Fruit fly (Drosophila melanogaster) whole organism, wandering third instar larva: ENCODE measurements around the gene CG5214.
A peak's percentile ranks its signal among the peaks of the same experiment; 100 is the strongest.

Experiments
- Abd-B ChIP-seq: fragments of >200 bp; optimal IDR thresholded peaks from 2 replicates; lab custom pipeline; 2017; ENCODE audit warnings: missing biosample characterization, missing genetic modification characterization
- CG32264 ChIP-seq: fragments of 200-800 bp; sonication (Bioruptor generic); optimal IDR thresholded peaks from 2 replicates; lab custom pipeline; 2016; ENCODE audit warnings: missing biosample characterization, missing genetic modification characterization
- CrebA ChIP-seq: fragments of 200-800 bp; sonication (Bioruptor generic); optimal IDR thresholded peaks from 2 replicates; lab custom pipeline; 2016; ENCODE audit warnings: missing biosample characterization, mild to moderate bottlenecking, missing genetic modification characterization, borderline replicate concordance
- Dfd ChIP-seq: fragments of >200 bp; optimal IDR thresholded peaks from 2 replicates; lab custom pipeline; 2017; ENCODE audit warnings: missing biosample characterization, missing genetic modification characterization
- Dif ChIP-seq: fragments of 200-275, 200-300 bp; sonication (Bioruptor generic); optimal IDR thresholded peaks from 2 replicates; lab custom pipeline; 2018; ENCODE audit warnings: missing biosample characterization, missing genetic modification characterization; ENCODE audit not compliant: partially characterized antibody
- HLH106 ChIP-seq: fragments of 200-800 bp; optimal IDR thresholded peaks from 3 replicates; lab custom pipeline; 2019; ENCODE audit warnings: missing biosample characterization, mild to moderate bottlenecking, missing genetic modification characterization, moderate library complexity
- Hnf4 ChIP-seq: fragments of 200-800 bp; sonication (Bioruptor generic); optimal IDR thresholded peaks from 2 replicates; lab custom pipeline; 2016; ENCODE audit warnings: missing biosample characterization, mild to moderate bottlenecking, missing genetic modification characterization
- Hr83 ChIP-seq: fragments of 200-300 bp; sonication (Bioruptor generic); optimal IDR thresholded peaks from 2 replicates; lab custom pipeline; 2016; ENCODE audit warnings: missing biosample characterization, mild to moderate bottlenecking, missing genetic modification characterization, moderate library complexity; ENCODE audit not compliant: poor library complexity, severe bottlenecking
- Jra ChIP-seq: sonication (Bioruptor generic); optimal IDR thresholded peaks from 2 replicates; lab custom pipeline; 2016; ENCODE audit warnings: missing biosample characterization, missing genetic modification characterization
- Myc ChIP-seq: fragments of >200 bp; optimal IDR thresholded peaks from 2 replicates; lab custom pipeline; 2017
- N ChIP-seq: fragments of >200 bp; optimal IDR thresholded peaks from 2 replicates; lab custom pipeline; 2018; ENCODE audit warnings: missing biosample characterization, missing external identifiers, missing genetic modification characterization
- OdsH ChIP-seq: fragments of 200-800 bp; sonication (Bioruptor generic); optimal IDR thresholded peaks from 2 replicates; lab custom pipeline; 2016; ENCODE audit warnings: missing biosample characterization, mild to moderate bottlenecking, missing genetic modification characterization
- Rel ChIP-seq, 2 experiments: fragments of 200-800 bp; sonication (Bioruptor generic) in 1 of 2; optimal IDR thresholded peaks; 2 replicates in 1 of 2; 3 replicates in 1 of 2; lab custom pipeline; 2016 to 2019; ENCODE audit warnings: mild to moderate bottlenecking in 2 of 2, missing biosample characterization in 2 of 2, missing genetic modification characterization in 2 of 2, moderate library complexity in 1 of 2
- Vsx2 ChIP-seq: fragments of 200-300, 225-300 bp; sonication (Bioruptor generic); optimal IDR thresholded peaks from 2 replicates; lab custom pipeline; 2018; ENCODE audit warnings: missing biosample characterization, missing genetic modification characterization; ENCODE audit not compliant: partially characterized antibody
- br ChIP-seq: fragments of 200-800 bp; sonication (Bioruptor generic); optimal IDR thresholded peaks from 2 replicates; lab custom pipeline; 2016; ENCODE audit warnings: missing biosample characterization, missing genetic modification characterization
- brk ChIP-seq: fragments of 200-800 bp; sonication (Bioruptor generic); optimal IDR thresholded peaks from 2 replicates; lab custom pipeline; 2016; ENCODE audit warnings: missing biosample characterization, mild to moderate bottlenecking, missing genetic modification characterization
- dl ChIP-seq, 2 experiments: fragments of 175-275, 200-275 bp in 1 of 2; fragments of 200-275 bp in 1 of 2; sonication (Bioruptor generic); optimal IDR thresholded peaks; lab custom pipeline; 2018; ENCODE audit warnings: mild to moderate bottlenecking in 2 of 2, missing biosample characterization in 2 of 2, missing genetic modification characterization in 2 of 2, moderate library complexity in 2 of 2; ENCODE audit not compliant: partially characterized antibody in 2 of 2, insufficient read depth in 1 of 2
- ey ChIP-seq: fragments of 200-800 bp; sonication (Bioruptor generic); optimal IDR thresholded peaks from 2 replicates; lab custom pipeline; 2016; ENCODE audit warnings: missing biosample characterization, missing genetic modification characterization
- foxo ChIP-seq, 2 experiments: fragments of 200-800 bp; sonication (Bioruptor generic); optimal IDR thresholded peaks; 2 replicates in 1 of 2; 3 replicates in 1 of 2; lab custom pipeline; 2016 to 2017; ENCODE audit warnings: missing biosample characterization in 2 of 2, missing genetic modification characterization in 2 of 2
- fru ChIP-seq: fragments of 200-800 bp; sonication (Bioruptor generic); optimal IDR thresholded peaks from 3 replicates; lab custom pipeline; 2016; ENCODE audit warnings: missing biosample characterization, mild to moderate bottlenecking, missing genetic modification characterization
- pan ChIP-seq: fragments of >200 bp; optimal IDR thresholded peaks from 2 replicates; lab custom pipeline; 2017
- psq ChIP-seq: fragments of 200-800 bp; sonication (Bioruptor generic); optimal IDR thresholded peaks from 3 replicates; lab custom pipeline; 2017; ENCODE audit warnings: missing biosample characterization, mild to moderate bottlenecking, missing genetic modification characterization, moderate library complexity
- rgr ChIP-seq: fragments of 200-800 bp; sonication (Bioruptor generic); optimal IDR thresholded peaks from 3 replicates; lab custom pipeline; 2016; ENCODE audit warnings: missing biosample characterization, mild to moderate bottlenecking, missing genetic modification characterization
- sage ChIP-seq: fragments of 200-800 bp; sonication (Bioruptor generic); optimal IDR thresholded peaks from 2 replicates; lab custom pipeline; 2016; ENCODE audit warnings: missing biosample characterization, mild to moderate bottlenecking, missing genetic modification characterization
- sv ChIP-seq: fragments of 200-800 bp; sonication (Bioruptor generic); optimal IDR thresholded peaks from 3 replicates; lab custom pipeline; 2016; ENCODE audit warnings: missing biosample characterization, missing genetic modification characterization
- usp ChIP-seq: fragments of >200 bp; optimal IDR thresholded peaks from 2 replicates; lab custom pipeline; 2017; ENCODE audit warnings: missing biosample characterization, missing genetic modification characterization

Gene CG5214

dm6 chr3R:11234918-11235371 is 9.2 kb upstream of the CG5214 start, which contains the start of the genes Arfip and CG17721:
Arfip (minus strand) TSS chr3R:11235013.
CG17721 (plus strand) TSS chr3R:11235140.
- TF ChIP-seq Rel (GFP tag; optimal IDR thresholded peaks at IDR 0.05; lab: Kevin White, UChicago) (no peak), Rel (tag; optimal IDR thresholded peaks at IDR 0.05; lab: Kevin White, UChicago) (peak; percentile 98), sage (no peak), sv (no peak), Dfd (GFP tag; lab: Kevin White, UChicago) (no peak), HLH106 (tag; lab: Kevin White, UChicago) (no peak), Dif (GFP tag; lab: Kevin White, UChicago) (no peak), Hnf4 (GFP tag; lab: Kevin White, UChicago) (no peak)

- TF ChIP-seq psq (GFP tag; lab: Kevin White, UChicago): no peak
- TF ChIP-seq fru (GFP tag; lab: Kevin White, UChicago): no peak
- peak; percentile 31 for TF ChIP-seq Hr83
- no peak for TF ChIP-seq Abd-B (GFP tag; lab: Kevin White, UChicago)
- TF ChIP-seq Dfd (GFP tag; lab: Kevin White, UChicago): no peak
- TF ChIP-seq usp (GFP tag; lab: Kevin White, UChicago): no peak
These were observed 8.1 kb upstream of the CG5214 start, which contains the start of gene CG31441 for dm6 chr3R:11236041-11236440. CG31441 (plus strand) TSS chr3R:11236286.

- TF ChIP-seq Vsx2 (no peak), sv (no peak), Myc (lab: Kevin White, UChicago) (peak; percentile 35), Hnf4 (GFP tag; lab: Kevin White, UChicago) (no peak), HLH106 (tag; lab: Kevin White, UChicago) (no peak)
These were observed 6.5 kb upstream of the CG5214 start, which contains the start of gene CG31388 for dm6 chr3R:11237598-11237997. CG31388 (plus strand) TSS chr3R:11237815.

dm6 chr3R:11240891-11241290 is 3.2 kb upstream of the CG5214 start, which contains the start of the genes scpr-B and scpr-A:
scpr-B (minus strand) TSS chr3R:11240991.
scpr-A (plus strand) TSS chr3R:11241183.
- no peak for TF ChIP-seq ey (GFP tag; lab: Kevin White, UChicago)
- TF ChIP-seq fru (GFP tag; lab: Kevin White, UChicago): no peak
- TF ChIP-seq OdsH (GFP tag; lab: Kevin White, UChicago): no peak
- no peak for TF ChIP-seq Myc (lab: Kevin White, UChicago)
- no peak for TF ChIP-seq Abd-B (GFP tag; lab: Kevin White, UChicago)
- TF ChIP-seq pan (lab: Kevin White, UChicago): no peak
- TF ChIP-seq usp (GFP tag; lab: Kevin White, UChicago): no peak
- TF ChIP-seq br (GFP tag; lab: Kevin White, UChicago): no peak
- TF ChIP-seq CrebA (GFP tag; lab: Kevin White, UChicago): no peak
- no peak for TF ChIP-seq Jra (GFP tag; lab: Kevin White, UChicago)
- TF ChIP-seq CG32264 (GFP tag; lab: Kevin White, UChicago): no peak
- no peak for TF ChIP-seq rgr
- TF ChIP-seq brk (GFP tag; lab: Kevin White, UChicago): no peak
- TF ChIP-seq HLH106 (tag; lab: Kevin White, UChicago): no peak
- no peak for TF ChIP-seq Hr83
- TF ChIP-seq dl (GFP tag; optimal IDR thresholded peaks at IDR 0.05; lab: Kevin White, UChicago; ENCODE audit: insufficient read depth in 1 of 2, partially characterized antibody in 2 of 2): no peak
- TF ChIP-seq sv: no peak
- TF ChIP-seq N (GFP tag; lab: Kevin White, UChicago): no peak

dm6 chr3R:11243057-11243740 is 903 bp upstream of the CG5214 start:
- TF ChIP-seq Hnf4 (GFP tag; lab: Kevin White, UChicago) (no peak), Myc (lab: Kevin White, UChicago) (peak; percentile 83), br (GFP tag; lab: Kevin White, UChicago) (no peak), usp (GFP tag; lab: Kevin White, UChicago) (no peak), foxo (GFP tag; optimal IDR thresholded peaks at IDR 0.05; lab: Kevin White, UChicago) (peak in 1 of 2 experiments; percentile 56), HLH106 (tag; lab: Kevin White, UChicago) (peak; percentile 37), rgr (peak; percentile 22), OdsH (GFP tag; lab: Kevin White, UChicago) (peak; percentile 38)
- TF ChIP-seq, all 38 proteins: peak for 5
